Worm (Caenorhabditis elegans): ENCODE results near the gene nas-29.

Gene nas-29

DNA sequence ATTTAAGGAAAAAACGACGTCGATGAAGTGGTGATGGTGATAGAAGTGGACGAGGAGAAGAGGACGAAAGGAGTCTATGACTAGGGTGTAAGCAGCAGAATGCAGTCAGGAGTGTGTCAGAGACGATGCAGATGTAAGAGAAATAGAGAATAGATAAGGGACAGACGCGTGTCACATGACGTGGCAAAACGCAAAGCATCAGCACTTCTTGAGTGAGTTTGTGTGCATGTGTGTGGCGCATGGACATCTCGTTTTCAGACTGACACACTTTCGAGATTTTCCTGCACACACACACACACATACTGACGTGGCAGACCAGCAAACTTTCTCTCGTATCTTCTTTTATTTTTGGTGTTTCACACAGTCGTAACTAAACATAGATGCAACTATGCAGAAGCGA is 40.6 kb upstream of the nas-29 start:
- TF ChIP-seq R02D3.7 (tag; optimal IDR thresholded peaks at IDR 0.05) (no peak), nhr-21 (tag; optimal IDR thresholded peaks at IDR 0.05) (peak; percentile 62), elt-1 (tag; optimal IDR thresholded peaks at IDR 0.05) (no peak), nhr-129 (tag; optimal IDR thresholded peaks at IDR 0.05) (peak; percentile 88), sma-3 (GFP tag; optimal IDR thresholded peaks at IDR 0.05) (peak; percentile 47), ceh-16 (tag; optimal IDR thresholded peaks at IDR 0.05) (no peak), lsy-2 (tag; optimal IDR thresholded peaks at IDR 0.05) (peak in 1 of 2 experiments; percentile 74), sem-4 (tag; optimal IDR thresholded peaks at IDR 0.05) (peak; percentile 44), nhr-237 (tag; optimal IDR thresholded peaks at IDR 0.05) (no peak), nhr-77 (tag; optimal IDR thresholded peaks at IDR 0.05) (no peak), elt-3 (tag; optimal IDR thresholded peaks at IDR 0.05) (no peak), F13H6.1 (tag; optimal IDR thresholded peaks at IDR 0.05) (peak; percentile 70), nhr-10 (tag; optimal IDR thresholded peaks at IDR 0.05) (no peak), C34F6.9 (tag; optimal IDR thresholded peaks at IDR 0.05) (peak; percentile 67), lin-11 (tag; optimal IDR thresholded peaks at IDR 0.05) (no peak), dmd-4 (tag; optimal IDR thresholded peaks at IDR 0.05) (no peak), sma-9 (GFP tag; optimal IDR thresholded peaks at IDR 0.05) (peak; percentile 81), sma-9 (tag; optimal IDR thresholded peaks at IDR 0.05) (no peak), lin-13 (GFP tag; optimal IDR thresholded peaks at IDR 0.05) (peak; percentile 44), nhr-23 (tag; optimal IDR thresholded peaks at IDR 0.05) (no peak), nhr-12 (tag; optimal IDR thresholded peaks at IDR 0.05) (no peak), ztf-4 (tag; optimal IDR thresholded peaks at IDR 0.05) (no peak), ztf-1 (GFP tag; conservative IDR thresholded peaks at IDR 0.05) (no peak), unc-55 (GFP tag; optimal IDR thresholded peaks at IDR 0.05) (no peak), ama-1 (optimal IDR thresholded peaks at IDR 0.05) (no peak), gmeb-1 (tag; optimal IDR thresholded peaks at IDR 0.05) (peak; percentile 66), zag-1 (tag; optimal IDR thresholded peaks at IDR 0.05) (peak; percentile 41), egl-27 (tag; optimal IDR thresholded peaks at IDR 0.05) (no peak), nhr-25 (tag; optimal IDR thresholded peaks at IDR 0.05) (peak; percentile 56), skn-1 (tag; optimal IDR thresholded peaks at IDR 0.05) (no peak), nhr-6 (tag; optimal IDR thresholded peaks at IDR 0.05) (no peak), unc-62 (GFP tag; optimal IDR thresholded peaks at IDR 0.05) (no peak), fos-1 (tag; optimal IDR thresholded peaks at IDR 0.05) (peak; percentile 76), unc-39 (tag; optimal IDR thresholded peaks at IDR 0.05) (no peak), mdl-1 (tag; optimal IDR thresholded peaks at IDR 0.05) (peak in 1 of 2 experiments; percentile 45), blmp-1 (tag; optimal IDR thresholded peaks at IDR 0.05; ENCODE audit: insufficient read depth) (peak; percentile 81)

DNA sequence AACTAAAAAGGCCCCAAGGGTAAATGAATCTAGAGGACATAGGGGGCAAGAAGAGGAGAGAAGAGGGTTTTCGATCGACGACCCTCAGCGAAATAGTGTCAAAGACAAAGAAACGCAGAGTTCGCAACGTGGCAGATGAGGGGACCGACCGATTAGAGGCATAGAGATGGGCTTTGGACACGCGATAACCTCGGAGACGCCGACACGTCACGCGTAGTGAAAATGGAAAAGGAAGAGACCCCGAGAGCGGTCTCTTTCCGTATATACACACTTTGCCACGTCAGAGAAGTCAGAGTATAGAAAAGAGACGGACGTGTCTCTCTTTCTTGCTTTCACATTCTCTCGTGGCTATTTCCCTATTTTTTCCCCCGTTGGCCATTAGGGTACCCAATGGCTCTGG is 39.7 kb upstream of the nas-29 start:
- TF ChIP-seq nhr-21 (tag; optimal IDR thresholded peaks at IDR 0.05) = peak; percentile 34
- TF ChIP-seq nhr-25 (tag; optimal IDR thresholded peaks at IDR 0.05) = peak; percentile 51
- no peak for TF ChIP-seq elt-3 (tag; optimal IDR thresholded peaks at IDR 0.05)
- TF ChIP-seq mab-5 (tag; optimal IDR thresholded peaks at IDR 0.05) = no peak
- TF ChIP-seq ceh-82 (tag; optimal IDR thresholded peaks at IDR 0.05) = no peak
- TF ChIP-seq ztf-11 (tag; optimal IDR thresholded peaks at IDR 0.05) = no peak
- no peak for TF ChIP-seq ceh-16 (tag; optimal IDR thresholded peaks at IDR 0.05)
- no peak for TF ChIP-seq ztf-4 (tag; optimal IDR thresholded peaks at IDR 0.05)
- peak; percentile 49 for TF ChIP-seq lin-11 (tag; optimal IDR thresholded peaks at IDR 0.05)
- TF ChIP-seq nhr-11 (tag; optimal IDR thresholded peaks at IDR 0.05) = no peak
- peak; percentile 72 for TF ChIP-seq C34F6.9 (tag; optimal IDR thresholded peaks at IDR 0.05)
- TF ChIP-seq Y55F3AM.14 (GFP tag; optimal IDR thresholded peaks at IDR 0.05) = peak; percentile 69
- no peak for TF ChIP-seq unc-62 (GFP tag; optimal IDR thresholded peaks at IDR 0.05)
- TF ChIP-seq sem-4 (tag; optimal IDR thresholded peaks at IDR 0.05) = peak; percentile 56
- peak; percentile 55 for TF ChIP-seq lin-13 (GFP tag; optimal IDR thresholded peaks at IDR 0.05)
- peak; percentile 77 for TF ChIP-seq nhr-129 (tag; optimal IDR thresholded peaks at IDR 0.05)
- peak; percentile 18 to 74 for TF ChIP-seq lsy-2 (tag; optimal IDR thresholded peaks at IDR 0.05)
- no peak for TF ChIP-seq ztf-1 (GFP tag; conservative IDR thresholded peaks at IDR 0.05)
- TF ChIP-seq sma-3 (GFP tag; optimal IDR thresholded peaks at IDR 0.05) = peak; percentile 22
- no peak for TF ChIP-seq nhr-12 (tag; optimal IDR thresholded peaks at IDR 0.05)
- TF ChIP-seq mdl-1 (tag; optimal IDR thresholded peaks at IDR 0.05) = peak; percentile 75 to 85
- no peak for TF ChIP-seq aly-2 (tag; optimal IDR thresholded peaks at IDR 0.05)
- peak; percentile 79 for TF ChIP-seq sma-9 (GFP tag; optimal IDR thresholded peaks at IDR 0.05)
- no peak for TF ChIP-seq sma-9 (tag; optimal IDR thresholded peaks at IDR 0.05)
- no peak for TF ChIP-seq skn-1 (tag; optimal IDR thresholded peaks at IDR 0.05)
- TF ChIP-seq zag-1 (tag; optimal IDR thresholded peaks at IDR 0.05) = peak; percentile 71
- TF ChIP-seq snpc-4 (tag; optimal IDR thresholded peaks at IDR 0.05) = peak; percentile 62
- TF ChIP-seq F13H6.1 (tag; optimal IDR thresholded peaks at IDR 0.05) = peak; percentile 80
- TF ChIP-seq egl-27 (tag; optimal IDR thresholded peaks at IDR 0.05) = peak; percentile 54
- peak; percentile 74 for TF ChIP-seq blmp-1 (tag; optimal IDR thresholded peaks at IDR 0.05; ENCODE audit: insufficient read depth)
- peak; percentile 48 for TF ChIP-seq fos-1 (tag; optimal IDR thresholded peaks at IDR 0.05)
- TF ChIP-seq mbf-1 (tag; optimal IDR thresholded peaks at IDR 0.05) = no peak
- peak; percentile 61 for TF ChIP-seq unc-55 (GFP tag; optimal IDR thresholded peaks at IDR 0.05)
- peak; percentile 6 for TF ChIP-seq ZK546.5 (tag; optimal IDR thresholded peaks at IDR 0.05)
- no peak for TF ChIP-seq gmeb-1 (tag; optimal IDR thresholded peaks at IDR 0.05)
